Fruit fly (Drosophila melanogaster) whole organism, embryonic: ENCODE measurements around the gene NetB.
A peak's percentile ranks its signal among the peaks of the same experiment; 100 is the strongest.

Experiments used
- Abd-B ChIP-seq: fragments of 200-800 bp; sonication (Bioruptor generic); optimal IDR thresholded peaks from 2 replicates; lab custom pipeline; 2018; ENCODE audit warnings: missing biosample characterization, mild to moderate bottlenecking, missing genetic modification characterization, moderate library complexity
- Adf1 ChIP-seq: fragments of 200-800 bp; sonication (Bioruptor generic); IDR thresholded peaks from 2 replicates; pipeline ENCODE4 v1.3.6; 2022; ENCODE audit warnings: missing biosample characterization, missing genetic modification characterization
- Awh ChIP-seq: fragments of 200-800 bp; sonication (Bioruptor generic); IDR thresholded peaks from 2 replicates; pipeline ENCODE4, ENCODE4 v1.3.6; 2022; ENCODE audit warnings: missing biosample characterization, missing genetic modification characterization
- Bdp1 ChIP-seq: fragments of 200-800 bp; sonication (Bioruptor generic); optimal IDR thresholded peaks from 3 replicates; lab custom pipeline; 2016; ENCODE audit warnings: missing biosample characterization, missing genetic modification characterization
- CG1024 ChIP-seq: fragments of 200-800 bp; sonication (Bioruptor generic); IDR thresholded peaks from 2 replicates; pipeline ENCODE4 v1.3.6; 2022; ENCODE audit warnings: missing biosample characterization, missing genetic modification characterization
- CG10267 ChIP-seq: fragments of 200-800 bp; sonication (Bioruptor generic); optimal IDR thresholded peaks from 2 replicates; lab custom pipeline; 2018; ENCODE audit warnings: missing biosample characterization, mild to moderate bottlenecking, missing genetic modification characterization, moderate library complexity
- CG10431 ChIP-seq: fragments of 200-800 bp; sonication (Bioruptor generic); optimal IDR thresholded peaks from 3 replicates; lab custom pipeline; 2018; ENCODE audit warnings: missing biosample characterization, mild to moderate bottlenecking, missing genetic modification characterization
- CG11247 ChIP-seq: fragments of 200-800 bp; sonication (Bioruptor generic); IDR thresholded peaks from 2 replicates; pipeline ENCODE4 v1.3.6; 2022; ENCODE audit warnings: missing biosample characterization, missing genetic modification characterization
- CG13424 ChIP-seq: fragments of 200-800 bp; sonication (Bioruptor generic); optimal IDR thresholded peaks from 2 replicates; lab custom pipeline; 2019; ENCODE audit warnings: missing biosample characterization, mild to moderate bottlenecking, missing genetic modification characterization, moderate library complexity
- CG14860 ChIP-seq: fragments of 200-800 bp; sonication (Bioruptor generic); IDR thresholded peaks from 3 replicates; pipeline ENCODE4 v1.3.6; 2022; ENCODE audit warnings: missing biosample characterization, missing genetic modification characterization; ENCODE audit not compliant: partially characterized antibody
- CG14965 ChIP-seq: fragments of 200-800 bp; sonication (Bioruptor generic); optimal IDR thresholded peaks from 2 replicates; lab custom pipeline; 2016; ENCODE audit warnings: missing biosample characterization, missing genetic modification characterization, borderline replicate concordance
- CG16779 ChIP-seq: fragments of 200-800 bp; sonication (Bioruptor generic); IDR thresholded peaks from 2 replicates; pipeline ENCODE4 v1.3.6; 2022; ENCODE audit warnings: missing biosample characterization, missing genetic modification characterization
- CG17829 ChIP-seq: fragments of 200-800 bp; optimal IDR thresholded peaks from 2 replicates; lab custom pipeline; 2019; ENCODE audit warnings: missing biosample characterization, mild to moderate bottlenecking, missing genetic modification characterization, moderate library complexity
- CG18262 ChIP-seq: fragments of 200-800 bp; optimal IDR thresholded peaks from 3 replicates; lab custom pipeline; 2019; ENCODE audit warnings: missing biosample characterization, mild to moderate bottlenecking, missing genetic modification characterization, moderate library complexity
- CG18599 ChIP-seq: fragments of 200-800 bp; sonication (Bioruptor generic); optimal IDR thresholded peaks from 3 replicates; lab custom pipeline; 2017; ENCODE audit warnings: missing biosample characterization, missing genetic modification characterization, mild to moderate bottlenecking, moderate library complexity, missing genetic modification reagents
- CG2120 ChIP-seq: fragments of 200-800 bp; sonication (Bioruptor generic); optimal IDR thresholded peaks from 3 replicates; lab custom pipeline; 2016; ENCODE audit warnings: missing biosample characterization, missing genetic modification characterization
- CG2889 ChIP-seq: fragments of 200-800 bp; sonication (Bioruptor generic); IDR thresholded peaks from 3 replicates; pipeline ENCODE4 v1.3.6; 2022; ENCODE audit warnings: missing biosample characterization, missing genetic modification characterization
- CG34422 ChIP-seq: fragments of 200-800 bp; sonication (Bioruptor generic); IDR thresholded peaks from 3 replicates; pipeline ENCODE4 v1.3.6; 2022; ENCODE audit warnings: missing biosample characterization, missing genetic modification characterization
- CG43689 ChIP-seq: fragments of 200-800 bp; sonication (Bioruptor generic); IDR thresholded peaks from 2 replicates; pipeline ENCODE4 v1.3.6; 2022; ENCODE audit warnings: missing biosample characterization, missing genetic modification characterization
- CG4617 ChIP-seq: fragments of 200-800 bp; sonication (Bioruptor generic); optimal IDR thresholded peaks from 3 replicates; lab custom pipeline; 2016; ENCODE audit warnings: missing biosample characterization, missing genetic modification characterization, borderline replicate concordance
- CG6254 ChIP-seq: fragments of 200-800 bp; sonication (Bioruptor generic); optimal IDR thresholded peaks from 3 replicates; lab custom pipeline; 2017; ENCODE audit warnings: mild to moderate bottlenecking, missing biosample characterization, missing genetic modification reagents, missing genetic modification characterization
- CG8281 ChIP-seq: fragments of 200-800 bp; sonication (Bioruptor generic); optimal IDR thresholded peaks from 2 replicates; lab custom pipeline; 2018; ENCODE audit warnings: missing biosample characterization, mild to moderate bottlenecking, missing genetic modification characterization, moderate library complexity
- CG8478 ChIP-seq: fragments of >200 bp; optimal IDR thresholded peaks from 2 replicates; lab custom pipeline; 2018
- CG8944 ChIP-seq: fragments of 200-800 bp; sonication (Bioruptor generic); optimal IDR thresholded peaks from 3 replicates; lab custom pipeline; 2016; ENCODE audit warnings: missing biosample characterization, missing genetic modification characterization
- CG9437 ChIP-seq: fragments of 200-800 bp; sonication (Bioruptor generic); optimal IDR thresholded peaks from 2 replicates; lab custom pipeline; 2018; ENCODE audit warnings: missing biosample characterization, mild to moderate bottlenecking, missing genetic modification characterization
- Dip2 ChIP-seq: fragments of 200-800 bp; sonication (Bioruptor generic); IDR thresholded peaks from 2 replicates; pipeline ENCODE4 v1.3.6; 2022; ENCODE audit warnings: missing biosample characterization, missing genetic modification characterization
- HHEX ChIP-seq: fragments of 200-800 bp; sonication (Bioruptor generic); optimal IDR thresholded peaks from 3 replicates; lab custom pipeline; 2017; ENCODE audit warnings: missing biosample characterization, mild to moderate bottlenecking, missing genetic modification characterization, missing genetic modification reagents
- Lhr ChIP-seq: fragments of 200-800 bp; sonication (Bioruptor generic); optimal IDR thresholded peaks from 3 replicates; lab custom pipeline; 2017; ENCODE audit warnings: mild to moderate bottlenecking, missing biosample characterization, missing genetic modification reagents, missing genetic modification characterization
- Lpt ChIP-seq: fragments of >200 bp; optimal IDR thresholded peaks from 2 replicates; lab custom pipeline; 2018; ENCODE audit warnings: missing biosample characterization, missing genetic modification characterization
- Myb ChIP-seq: fragments of 200-800 bp; sonication (Bioruptor generic); optimal IDR thresholded peaks from 2 replicates; lab custom pipeline; 2016; ENCODE audit warnings: missing biosample characterization, missing genetic modification characterization
- NC2α ChIP-seq: fragments of 200-800 bp; sonication (Bioruptor generic); optimal IDR thresholded peaks from 2 replicates; lab custom pipeline; 2016; ENCODE audit warnings: missing biosample characterization, missing genetic modification characterization
- abd-A ChIP-seq: fragments of 200-800 bp; sonication (Bioruptor generic); optimal IDR thresholded peaks from 3 replicates; lab custom pipeline; 2019; ENCODE audit warnings: missing biosample characterization, mild to moderate bottlenecking, missing genetic modification characterization, moderate library complexity
- ash1 ChIP-seq: fragments of 200-800 bp; sonication (Bioruptor generic); optimal IDR thresholded peaks from 2 replicates; lab custom pipeline; 2018; ENCODE audit warnings: missing biosample characterization, mild to moderate bottlenecking, missing genetic modification characterization
- corto ChIP-seq: fragments of 200-800 bp; sonication (Bioruptor generic); optimal IDR thresholded peaks from 2 replicates; lab custom pipeline; 2016; ENCODE audit warnings: missing biosample characterization, mild to moderate bottlenecking, missing genetic modification characterization, moderate library complexity
- crol ChIP-seq: fragments of 200-800 bp; sonication (Bioruptor generic); IDR thresholded peaks from 2 replicates; pipeline ENCODE4 v1.3.6; 2022; ENCODE audit warnings: missing biosample characterization, missing genetic modification characterization
- grau ChIP-seq: fragments of 200-800 bp; optimal IDR thresholded peaks from 3 replicates; lab custom pipeline; 2019; ENCODE audit warnings: missing biosample characterization, mild to moderate bottlenecking, missing genetic modification characterization, moderate library complexity
- gsb ChIP-seq: fragments of 200-800 bp; sonication (Bioruptor generic); IDR thresholded peaks from 2 replicates; pipeline ENCODE4 v1.3.6; 2022; ENCODE audit warnings: missing biosample characterization, missing genetic modification characterization
- ham ChIP-seq: fragments of 200-800 bp; sonication (Bioruptor generic); IDR thresholded peaks from 2 replicates; pipeline ENCODE4 v1.3.6; 2022; ENCODE audit warnings: missing biosample characterization, missing genetic modification characterization
- hkb ChIP-seq, 2 experiments: fragments of 200-800 bp in 1 of 2; fragments of >200 bp in 1 of 2; sonication (Bioruptor generic) in 1 of 2; IDR thresholded peaks in 1 of 2; optimal IDR thresholded peaks in 1 of 2; 2 replicates each; pipeline versions ENCODE4 v1.3.6 to Lab custom; 2017 to 2022; ENCODE audit warnings: missing biosample characterization in 1 of 2, missing genetic modification characterization in 1 of 2
- inv ChIP-seq: fragments of 200-800 bp; sonication (Bioruptor generic); IDR thresholded peaks from 2 replicates; pipeline ENCODE4 v1.3.6; 2022; ENCODE audit warnings: missing biosample characterization, missing genetic modification characterization; ENCODE audit not compliant: partially characterized antibody
- jigr1 ChIP-seq: fragments of 200-800 bp; sonication (Bioruptor generic); IDR thresholded peaks from 3 replicates; pipeline ENCODE4 v1.3.6; 2022; ENCODE audit warnings: missing biosample characterization, missing genetic modification characterization
- kay ChIP-seq: fragments of 200-800 bp; sonication (Bioruptor generic); optimal IDR thresholded peaks from 2 replicates; lab custom pipeline; 2016; ENCODE audit warnings: missing biosample characterization, missing genetic modification characterization
- lbe ChIP-seq: fragments of 200-800 bp; sonication (Bioruptor generic); optimal IDR thresholded peaks from 2 replicates; lab custom pipeline; 2016; ENCODE audit warnings: missing biosample characterization, mild to moderate bottlenecking, missing genetic modification characterization
- lov ChIP-seq, 2 experiments: fragments of 200-800 bp in 1 of 2; fragments of >200 bp in 1 of 2; sonication (Bioruptor generic) in 1 of 2; IDR thresholded peaks in 1 of 2; optimal IDR thresholded peaks in 1 of 2; 2 replicates in 1 of 2; 3 replicates in 1 of 2; pipeline versions ENCODE4 v1.3.6 to Lab custom; 2017 to 2022; ENCODE audit warnings: missing biosample characterization in 1 of 2, missing genetic modification characterization in 1 of 2
- nom ChIP-seq: fragments of 200-800 bp; sonication (Bioruptor generic); optimal IDR thresholded peaks from 2 replicates; lab custom pipeline; 2017; ENCODE audit warnings: missing biosample characterization, missing genetic modification characterization, mild to moderate bottlenecking, moderate library complexity, missing genetic modification reagents
- peb ChIP-seq: fragments of 200-800 bp; sonication (Bioruptor generic); IDR thresholded peaks from 2 replicates; pipeline ENCODE4 v1.3.6; 2022; ENCODE audit warnings: missing biosample characterization, missing genetic modification characterization
- tgo ChIP-seq: fragments of 200-800 bp; sonication (Bioruptor generic); IDR thresholded peaks from 3 replicates; pipeline ENCODE4 v1.3.6; 2022; ENCODE audit warnings: missing biosample characterization, missing genetic modification characterization
- tin ChIP-seq: fragments of 200-800 bp; sonication (Bioruptor generic); optimal IDR thresholded peaks from 3 replicates; lab custom pipeline; 2016; ENCODE audit warnings: missing biosample characterization, missing genetic modification characterization
- vnd ChIP-seq: fragments of 200-800 bp; sonication (Bioruptor generic); IDR thresholded peaks from 3 replicates; pipeline ENCODE4 v1.3.6; 2022; ENCODE audit warnings: missing biosample characterization, missing genetic modification characterization; ENCODE audit not compliant: partially characterized antibody
- zen2 ChIP-seq: fragments of 200-800 bp; sonication (Bioruptor generic); IDR thresholded peaks from 3 replicates; pipeline ENCODE4 v1.3.6; 2022; ENCODE audit warnings: missing biosample characterization, missing genetic modification characterization; ENCODE audit not compliant: partially characterized antibody

NetB gene

DNA sequence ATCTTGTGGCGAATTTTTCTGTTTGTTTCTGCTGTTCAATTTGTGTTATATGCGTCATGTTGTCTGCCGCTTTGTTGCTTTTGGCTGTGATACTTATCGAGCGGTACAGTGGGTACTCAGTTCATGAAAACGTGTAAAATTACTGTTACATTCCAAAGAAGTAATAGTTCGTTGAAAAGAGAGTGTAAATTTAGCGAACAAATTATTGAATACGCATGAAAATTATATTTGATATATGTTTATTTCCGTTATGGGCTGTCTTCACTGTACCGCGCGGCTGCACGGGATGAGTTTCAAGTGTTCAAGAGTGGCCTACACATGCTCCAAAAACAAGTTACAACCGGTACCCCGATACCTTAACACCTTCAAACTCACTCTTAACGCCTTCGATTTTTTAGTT lies 60.1 kb downstream of the NetB start (continued):
- TF ChIP-seq zen2 (no peak), peb (GFP tag; lab: Robert Waterston, UW) (peak; percentile 56; the same call in 1 of the 2 replicates), CG2889 (GFP tag; lab: Robert Waterston, UW) (peak; percentile 42; the same call in 1 of the 3 replicates), Awh (GFP tag; lab: Robert Waterston, UW) (peak; percentile 76), lbe (GFP tag; lab: Kevin White, UChicago) (peak; percentile 24), Adf1 (GFP tag; lab: Robert Waterston, UW) (no peak), CG34422 (GFP tag; lab: Robert Waterston, UW) (peak; percentile 74), Dip2 (GFP tag; lab: Robert Waterston, UW) (no peak), CG18262 (tag; lab: Kevin White, UChicago) (peak; percentile 69), crol (no peak), CG6254 (peak; percentile 31), CG13424 (peak; percentile 85), jigr1 (no peak), CG43689 (0 out of 2 replicates have a peak, but pooled peaks have one; percentile 27), inv (GFP tag; lab: Robert Waterston, UW) (no peak), tin (peak; percentile 74), hkb (optimal IDR thresholded peaks at IDR 0.05; lab: Kevin White, UChicago) (no peak), hkb (GFP tag; IDR thresholded peaks at IDR 0.05; lab: Robert Waterston, UW) (peak; percentile 83), nom (GFP tag; lab: Kevin White, UChicago) (peak; percentile 22), CG18599 (GFP tag; lab: Kevin White, UChicago) (peak; percentile 58), CG2120 (peak; percentile 15), lov (optimal IDR thresholded peaks at IDR 0.05; lab: Kevin White, UChicago) (no peak), lov (GFP tag; IDR thresholded peaks at IDR 0.05; lab: Robert Waterston, UW) (peak; percentile 70; the same call in 1 of the 3 replicates), CG10431 (GFP tag; lab: Kevin White, UChicago) (no peak), CG8281 (tag; lab: Kevin White, UChicago) (peak; percentile 40), CG11247 (GFP tag; lab: Robert Waterston, UW) (peak; percentile 63), CG9437 (GFP tag; lab: Kevin White, UChicago) (peak; percentile 53), grau (peak; percentile 88), Abd-B (GFP tag; lab: Kevin White, UChicago) (peak; percentile 67), ham (GFP tag; lab: Robert Waterston, UW) (no peak), CG16779 (GFP tag; lab: Robert Waterston, UW) (no peak), ash1 (no peak), CG8944 (GFP tag; lab: Kevin White, UChicago) (peak; percentile 21), Bdp1 (GFP tag; lab: Kevin White, UChicago) (no peak), Lpt (GFP tag; lab: Kevin White, UChicago) (no peak), kay (peak; percentile 21), CG14860 (GFP tag; lab: Robert Waterston, UW) (no peak), Myb (no peak), CG14965 (GFP tag; lab: Kevin White, UChicago) (no peak), CG1024 (GFP tag; lab: Robert Waterston, UW) (peak; percentile 68), abd-A (no peak), Lhr (GFP tag; lab: Kevin White, UChicago) (peak; percentile 0), corto (no peak), vnd (GFP tag; lab: Robert Waterston, UW) (no peak), NC2α (no peak), CG17829 (tag; lab: Kevin White, UChicago) (peak; percentile 73), CG8478 (lab: Kevin White, UChicago) (no peak), tgo (GFP tag; lab: Robert Waterston, UW) (peak; percentile 84), gsb (GFP tag; lab: Robert Waterston, UW) (peak; percentile 49; the same call in 1 of the 2 replicates), HHEX (GFP tag; lab: Kevin White, UChicago) (peak; percentile 66), CG10267 (tag; lab: Kevin White, UChicago) (peak; percentile 52), CG4617 (GFP tag; lab: Kevin White, UChicago) (peak; percentile 18)
